Worm (Caenorhabditis elegans) whole organism, young adult: ENCODE data around the gene F35A5.8.

ENCODE experiments used
- B0035.1 ChIP-seq: sonication (generic microtip); optimal IDR thresholded peaks from 2 replicates; lab custom pipeline; 2016; ENCODE audit warnings: missing genetic modification characterization, mild to moderate bottlenecking, missing compliant biosample characterization, missing genotype, missing genetic modification reagents
- F57A8.1 ChIP-seq: fragments of 200-800 bp; sonication (Bioruptor generic); optimal IDR thresholded peaks from 2 replicates; lab custom pipeline; 2018; ENCODE audit warnings: mild to moderate bottlenecking, missing genetic modification characterization, moderate library complexity, missing compliant biosample characterization
- K11D2.4 ChIP-seq: fragments of 200-800 bp; sonication (Bioruptor generic); IDR thresholded peaks from 2 replicates; pipeline ENCODE4 v1.3.6; 2022; ENCODE audit warnings: missing genetic modification reagents, missing genetic modification characterization, missing compliant biosample characterization
- K12H6.12 ChIP-seq: fragments of 200-800 bp; sonication (Bioruptor generic); optimal IDR thresholded peaks from 2 replicates; lab custom pipeline; 2018; ENCODE audit warnings: mild to moderate bottlenecking, missing genetic modification characterization, missing compliant biosample characterization
- Y53G8AR.9 ChIP-seq: fragments of 200-800 bp; sonication (Bioruptor generic); conservative IDR thresholded peaks from 2 replicates; pipeline ENCODE4 v1.3.6; 2022; ENCODE audit warnings: missing genetic modification reagents, missing genetic modification characterization, missing compliant biosample characterization
- attf-5 ChIP-seq: fragments of 200-800 bp; sonication (Bioruptor generic); optimal IDR thresholded peaks from 2 replicates; lab custom pipeline; 2018; ENCODE audit warnings: mild to moderate bottlenecking, missing genetic modification characterization, missing compliant biosample characterization
- bed-2 ChIP-seq: fragments of 200-800 bp; sonication (Bioruptor generic); IDR thresholded peaks from 2 replicates; pipeline ENCODE4 v1.3.6; 2022; ENCODE audit warnings: missing genetic modification reagents, missing genetic modification characterization, missing compliant biosample characterization
- cebp-1 ChIP-seq, 2 experiments: fragments of 200-800 bp in 1 of 2; sonication (Bioruptor generic) in 1 of 2; sonication (generic microtip) in 1 of 2; IDR thresholded peaks in 1 of 2; optimal IDR thresholded peaks in 1 of 2; 2 replicates each; pipeline versions ENCODE4 v1.3.6 to Lab custom; 2017 to 2022; ENCODE audit warnings: missing compliant biosample characterization in 2 of 2, missing genetic modification characterization in 2 of 2, mild to moderate bottlenecking in 1 of 2, missing genetic modification reagents in 1 of 2, moderate library complexity in 1 of 2
- ceh-100 ChIP-seq: fragments of 200-800 bp; sonication (Bioruptor generic); IDR thresholded peaks from 2 replicates; pipeline ENCODE4 v1.3.6; 2022; ENCODE audit warnings: missing genetic modification reagents, missing genetic modification characterization, missing compliant biosample characterization
- ceh-27 ChIP-seq: fragments of 200-800 bp; sonication (Bioruptor generic); optimal IDR thresholded peaks from 2 replicates; lab custom pipeline; 2018; ENCODE audit warnings: mild to moderate bottlenecking, missing genetic modification characterization, moderate library complexity, missing compliant biosample characterization
- ceh-40 ChIP-seq: fragments of 200-800 bp; sonication (Bioruptor generic); IDR thresholded peaks from 2 replicates; pipeline ENCODE4 v1.3.6; 2022; ENCODE audit warnings: missing genetic modification characterization, missing compliant biosample characterization
- chd-7 ChIP-seq: sonication (generic microtip); optimal IDR thresholded peaks from 2 replicates; lab custom pipeline; 2016; ENCODE audit warnings: mild to moderate bottlenecking, missing genetic modification characterization, moderate library complexity, missing compliant biosample characterization
- hsf-1 ChIP-seq: fragments of 200-800 bp; sonication (Bioruptor generic); IDR thresholded peaks from 2 replicates; pipeline ENCODE4 v1.3.6; 2022; ENCODE audit warnings: missing genetic modification reagents, missing genetic modification characterization, missing compliant biosample characterization
- let-526 ChIP-seq: fragments of 200-800 bp; sonication (Bioruptor generic); IDR thresholded peaks from 2 replicates; pipeline ENCODE4 v1.3.6; 2022; ENCODE audit warnings: missing genetic modification reagents, missing genetic modification characterization, missing compliant biosample characterization
- lin-35 ChIP-seq, 3 experiments: fragments of 150-350 bp in 2 of 3; sonication (generic microtip) in 1 of 3; optimal IDR thresholded peaks; 2 replicates each; lab custom pipeline; 2014 to 2018; ENCODE audit warnings: missing biosample characterization in 3 of 3, missing genetic modification characterization in 3 of 3, missing genetic modification reagents in 3 of 3
- lin-40 ChIP-seq: sonication (generic microtip); optimal IDR thresholded peaks from 2 replicates; lab custom pipeline; 2016; ENCODE audit warnings: missing genetic modification characterization, mild to moderate bottlenecking, missing compliant biosample characterization, missing genotype, missing genetic modification reagents
- lsl-1 ChIP-seq: fragments of 200-800 bp; sonication (Bioruptor generic); optimal IDR thresholded peaks from 2 replicates; lab custom pipeline; 2018; ENCODE audit warnings: mild to moderate bottlenecking, missing genetic modification characterization, moderate library complexity, missing compliant biosample characterization
- mcd-1 ChIP-seq: fragments of 200-800 bp; sonication (Bioruptor generic); IDR thresholded peaks from 2 replicates; pipeline ENCODE4 v1.3.6; 2022; ENCODE audit warnings: missing genetic modification reagents, missing genetic modification characterization, missing compliant biosample characterization
- mel-28 ChIP-seq: sonication (generic microtip); optimal IDR thresholded peaks from 2 replicates; lab custom pipeline; 2016; ENCODE audit warnings: borderline replicate concordance, mild to moderate bottlenecking, missing genetic modification characterization, missing compliant biosample characterization
- mes-4 ChIP-seq: sonication (generic microtip); optimal IDR thresholded peaks from 2 replicates; lab custom pipeline; 2016; ENCODE audit warnings: missing genotype, missing genetic modification characterization, missing compliant biosample characterization
- nhr-80 ChIP-seq: sonication (generic microtip); optimal IDR thresholded peaks from 2 replicates; lab custom pipeline; 2016; ENCODE audit warnings: missing genetic modification characterization, missing compliant biosample characterization
- pha-4 ChIP-seq: fragments of 150-350 bp; sonication (generic microtip); optimal IDR thresholded peaks from 2 replicates; lab custom pipeline; 2014; ENCODE audit warnings: missing biosample characterization, missing genetic modification reagents, missing genetic modification characterization
- rcor-1 ChIP-seq: fragments of 200-800 bp; sonication (Bioruptor generic); IDR thresholded peaks from 2 replicates; pipeline ENCODE4 v1.3.6; 2022; ENCODE audit warnings: missing genetic modification reagents, missing genetic modification characterization, missing compliant biosample characterization
- snpc-1.1 ChIP-seq: sonication (generic microtip); optimal IDR thresholded peaks from 2 replicates; lab custom pipeline; 2017; ENCODE audit warnings: missing genetic modification characterization, mild to moderate bottlenecking, missing compliant biosample characterization, antibody characterized with exemption, moderate library complexity, missing genotype, missing genetic modification reagents; ENCODE audit not compliant: insufficient read depth
- snpc-1.3 ChIP-seq: sonication (generic microtip); optimal IDR thresholded peaks from 2 replicates; lab custom pipeline; 2017; ENCODE audit warnings: missing genetic modification characterization, mild to moderate bottlenecking, missing compliant biosample characterization, antibody characterized with exemption, moderate library complexity, missing genotype, missing genetic modification reagents; ENCODE audit not compliant: insufficient read depth
- snpc-4 ChIP-seq, 5 experiments: fragments of 150-350 bp in 1 of 5; sonication (generic microtip) in 4 of 5; optimal IDR thresholded peaks; 2 replicates each; lab custom pipeline; 2014 to 2018; ENCODE audit warnings: missing genetic modification characterization in 5 of 5, missing biosample characterization in 3 of 5, antibody characterized with exemption in 2 of 5, mild to moderate bottlenecking in 2 of 5, missing compliant biosample characterization in 2 of 5, missing genotype in 2 of 5, moderate library complexity in 2 of 5, missing genetic modification reagents in 1 of 5
- somi-1 ChIP-seq: fragments of 200-800 bp; sonication (Bioruptor generic); optimal IDR thresholded peaks from 2 replicates; lab custom pipeline; 2018; ENCODE audit warnings: mild to moderate bottlenecking, missing genetic modification characterization, missing compliant biosample characterization
- tbx-9 ChIP-seq: sonication (generic microtip); optimal IDR thresholded peaks from 2 replicates; lab custom pipeline; 2016; ENCODE audit warnings: borderline replicate concordance, missing genetic modification characterization, inconsistent platforms, missing compliant biosample characterization
- tlf-1 ChIP-seq: fragments of 200-800 bp; sonication (Bioruptor generic); optimal IDR thresholded peaks from 2 replicates; lab custom pipeline; 2018; ENCODE audit warnings: mild to moderate bottlenecking, missing genetic modification characterization, missing compliant biosample characterization
- zfh-2 ChIP-seq: fragments of 200-800 bp; sonication (Bioruptor generic); conservative IDR thresholded peaks from 2 replicates; pipeline ENCODE4 v1.3.6; 2022; ENCODE audit warnings: missing genetic modification reagents, missing genetic modification characterization, missing compliant biosample characterization
- ztf-28 ChIP-seq: fragments of 200-800 bp; sonication (Bioruptor generic); IDR thresholded peaks from 2 replicates; pipeline ENCODE4 v1.3.6; 2022; ENCODE audit warnings: missing genetic modification reagents, missing genetic modification characterization, missing compliant biosample characterization

The F35A5.8 gene

DNA sequence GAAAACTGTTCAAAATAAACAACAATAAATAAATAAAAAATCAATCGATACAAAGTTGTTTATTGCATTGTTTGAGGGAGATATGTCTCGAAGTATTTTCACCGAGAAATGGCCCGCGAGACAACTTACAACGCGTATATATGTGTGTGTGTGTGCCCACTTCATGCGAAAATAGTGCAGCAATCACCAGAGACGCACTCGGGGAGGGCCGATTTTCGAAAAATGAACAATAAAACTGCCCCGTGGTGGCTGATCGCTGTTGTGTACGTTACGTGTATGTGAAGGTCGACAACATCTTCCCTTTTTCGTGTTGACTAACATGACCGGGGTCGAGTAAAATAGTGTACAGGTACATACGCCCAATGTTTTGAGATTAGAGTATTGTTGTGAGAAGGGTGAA, 14.8 kb downstream of the F35A5.8 start (continued):
- TF ChIP-seq snpc-4 (GFP tag; optimal IDR thresholded peaks at IDR 0.05; lab: Kevin White, UChicago) (no peak), snpc-4 (tag; optimal IDR thresholded peaks at IDR 0.05; lab: Kevin White, UChicago) (peak in 1 of 4 experiments; percentile 1)

DNA sequence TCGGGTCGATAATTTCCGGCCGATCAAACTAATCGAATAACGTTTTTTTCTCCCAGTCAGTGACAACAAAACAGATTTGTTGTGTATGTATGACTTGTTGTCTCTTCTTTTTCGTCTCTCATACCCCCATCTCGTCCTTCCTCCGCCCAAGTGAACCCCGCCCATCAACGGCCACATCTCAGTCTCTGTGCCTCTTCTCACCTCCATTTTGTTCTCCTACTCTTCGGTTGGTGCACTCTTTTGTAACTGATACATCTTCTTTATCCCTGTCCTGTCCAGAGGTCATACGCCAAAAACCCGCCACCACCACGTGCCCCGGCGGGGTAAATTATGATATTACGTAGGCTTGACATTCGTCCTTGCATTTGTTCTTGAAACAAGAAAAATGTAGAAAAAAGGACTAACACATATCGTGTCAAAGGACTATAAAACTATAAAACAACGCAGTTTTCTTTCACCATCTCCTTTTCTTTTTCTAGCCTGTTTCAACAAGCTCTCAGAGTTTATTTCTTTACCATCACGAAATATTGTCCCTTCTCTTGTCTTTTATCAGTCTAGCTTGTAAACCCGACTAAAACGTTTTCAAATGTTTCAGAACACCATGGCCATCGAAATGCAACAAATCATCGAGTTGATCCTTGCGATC, 15.7 kb downstream of the F35A5.8 start, which contains the start of gene pmpl-1:
pmpl-1 (plus strand) TSS at position 596 of the 646 bp plus-strand sequence.
- TF ChIP-seq mel-28 (tag; lab: Kevin White, UChicago) (no peak), Y53G8AR.9 (GFP tag; lab: Robert Waterston, UW) (no peak), ceh-27 (GFP tag; lab: Kevin White, UChicago) (peak; percentile 48), cebp-1 (GFP tag; IDR thresholded peaks at IDR 0.05; lab: Robert Waterston, UW) (no peak), cebp-1 (tag; optimal IDR thresholded peaks at IDR 0.05; lab: Kevin White, UChicago) (peak; percentile 15), zfh-2 (GFP tag; lab: Robert Waterston, UW) (0 out of 2 replicates have a peak, but pooled peaks have one; percentile 35), K11D2.4 (GFP tag; lab: Robert Waterston, UW) (0 out of 2 replicates have a peak, but pooled peaks have one; percentile 36), mcd-1 (GFP tag; lab: Robert Waterston, UW) (0 out of 2 replicates have a peak, but pooled peaks have one; percentile 9), lin-40 (tag; lab: Kevin White, UChicago) (peak; percentile 5), somi-1 (GFP tag; lab: Kevin White, UChicago) (peak; percentile 32)
- TF ChIP-seq, all 124 proteins: peak for 7

DNA sequence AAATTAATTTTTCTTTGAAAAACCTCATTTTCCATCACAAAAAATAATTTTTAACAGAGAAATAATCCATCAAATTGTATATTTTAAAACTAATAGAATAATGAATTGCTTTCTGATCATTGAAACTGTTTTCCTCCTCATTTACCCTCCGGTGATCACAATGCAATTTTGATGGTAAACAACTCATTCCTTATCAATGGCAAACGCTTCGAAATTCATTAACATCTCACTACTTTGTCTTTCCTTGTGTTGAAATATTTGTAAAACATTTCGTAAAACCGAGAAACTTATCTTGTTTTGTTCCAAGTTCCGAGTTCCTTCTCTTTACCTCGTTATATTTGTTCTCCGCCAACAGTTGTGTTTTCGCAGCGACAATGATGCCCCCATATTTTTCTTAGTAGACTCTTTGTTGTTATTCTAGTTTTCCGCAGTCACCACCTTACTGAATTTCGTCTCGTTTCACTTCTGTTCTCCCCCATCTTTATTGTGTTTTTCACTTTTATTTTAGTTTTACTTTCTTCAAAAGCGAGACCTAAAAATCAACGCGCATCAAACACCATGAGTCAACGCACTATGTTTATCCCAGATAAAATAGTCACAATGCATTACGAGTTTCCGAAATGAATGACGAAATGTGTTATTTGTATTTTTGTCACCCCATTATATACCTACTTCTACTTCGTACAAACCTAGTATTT, 18.0 kb downstream of the F35A5.8 start:
- TF ChIP-seq chd-7 (tag; lab: Kevin White, UChicago): no peak
- peak; percentile 31; the same call in 1 of the 2 replicates for TF ChIP-seq cebp-1 (GFP tag; IDR thresholded peaks at IDR 0.05; lab: Robert Waterston, UW)
- TF ChIP-seq cebp-1 (tag; optimal IDR thresholded peaks at IDR 0.05; lab: Kevin White, UChicago): peak; percentile 58
- TF ChIP-seq mes-4 (tag; lab: Kevin White, UChicago): no peak
- TF ChIP-seq lin-35 (GFP tag; optimal IDR thresholded peaks at IDR 0.05; lab: Kevin White, UChicago): no peak
- no peak for TF ChIP-seq snpc-1.1 (tag; lab: Kevin White, UChicago)
- no peak for TF ChIP-seq ceh-100 (GFP tag; lab: Robert Waterston, UW)

DNA sequence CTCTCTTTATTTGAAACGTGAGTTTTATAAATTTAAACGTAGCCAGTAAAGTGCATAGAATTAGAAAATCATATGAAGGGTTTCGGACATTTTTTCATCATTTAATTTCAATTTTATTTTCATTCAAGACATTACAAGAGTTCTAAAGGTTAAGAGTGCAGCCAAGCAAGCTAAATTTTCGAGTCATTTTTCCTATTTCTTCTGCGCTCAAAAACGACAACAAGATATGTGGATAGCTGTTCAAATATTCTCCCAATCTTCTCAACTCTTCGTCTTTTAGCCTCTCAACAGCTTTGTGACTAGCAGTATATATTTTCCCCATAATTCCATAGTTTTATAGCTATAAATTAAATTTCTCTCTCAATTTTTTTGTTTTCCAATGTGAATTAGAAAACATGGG, 19.6 kb downstream of the F35A5.8 start:
- TF ChIP-seq ztf-28 (GFP tag; lab: Robert Waterston, UW) (no peak), bed-2 (GFP tag; lab: Robert Waterston, UW) (no peak), rcor-1 (GFP tag; lab: Robert Waterston, UW) (no peak), tbx-9 (tag; lab: Kevin White, UChicago) (no peak), K12H6.12 (no peak), tlf-1 (GFP tag; lab: Kevin White, UChicago) (no peak), B0035.1 (no peak), hsf-1 (GFP tag; lab: Robert Waterston, UW) (no peak), let-526 (GFP tag; lab: Robert Waterston, UW) (no peak), ceh-40 (GFP tag; lab: Robert Waterston, UW) (no peak)

DNA sequence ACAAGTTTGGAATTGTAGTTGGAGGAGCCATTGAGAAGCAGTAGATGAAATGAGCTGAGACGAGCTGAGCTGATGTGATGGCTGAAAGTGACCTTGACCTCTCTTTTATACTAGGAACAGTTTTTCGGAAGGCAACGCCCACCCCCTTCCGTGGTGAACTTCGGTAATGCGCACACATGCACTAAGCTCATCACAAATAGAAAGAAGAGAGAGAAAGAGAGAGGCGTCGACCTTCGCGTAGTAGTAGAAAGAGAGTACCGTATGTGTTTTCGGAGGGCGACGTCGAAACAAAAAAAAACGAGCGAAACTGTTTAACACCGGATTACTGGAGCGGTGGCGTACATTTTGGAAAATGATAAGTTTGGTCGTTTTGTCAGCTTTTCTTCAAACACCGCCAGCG, 22.2 kb downstream of the F35A5.8 start, which contains the start of gene marg-1:
marg-1 (minus strand) TSS at position 101 of the 400 bp plus-strand sequence.
- TF ChIP-seq lsl-1 (GFP tag; lab: Kevin White, UChicago): no peak
- no peak for TF ChIP-seq nhr-80 (tag; lab: Kevin White, UChicago)
- no peak for TF ChIP-seq attf-5 (GFP tag; lab: Kevin White, UChicago)
- no peak for TF ChIP-seq ceh-27 (GFP tag; lab: Kevin White, UChicago)
- TF ChIP-seq pha-4 (tag; lab: Kevin White, UChicago): no peak
- no peak for TF ChIP-seq snpc-1.3 (tag; lab: Kevin White, UChicago)
- no peak for TF ChIP-seq F57A8.1 (GFP tag; lab: Kevin White, UChicago)
